Fruit fly (Drosophila melanogaster): ENCODE measurements around the gene Ca-alpha1T.

Gene Ca-alpha1T

DNA sequence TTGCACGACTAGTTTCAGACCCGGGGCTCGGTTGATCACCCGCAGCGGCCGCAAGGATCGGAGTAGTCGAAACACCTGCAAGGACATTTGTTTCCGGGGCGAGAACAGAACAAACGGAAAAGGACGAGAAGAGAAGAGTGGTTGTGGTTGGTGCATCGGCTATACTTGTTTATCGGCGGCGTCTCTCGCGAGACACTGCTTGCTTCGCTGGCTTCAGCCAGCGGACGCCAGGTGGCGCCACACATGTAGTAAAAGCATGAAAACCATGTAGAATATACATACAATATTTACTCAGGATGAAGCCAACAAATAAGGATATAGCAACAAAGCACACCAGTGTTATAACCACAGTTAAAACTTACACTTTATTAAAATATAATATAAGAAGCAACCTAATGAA lies 82.4 kb downstream of the Ca-alpha1T start (continued):
- TF ChIP-seq CrebB (tag; optimal IDR thresholded peaks at IDR 0.05) (no peak), nerfin-2 (GFP tag; IDR thresholded peaks at IDR 0.05; ENCODE audit: partially characterized antibody) (no peak), CG10431 (GFP tag; optimal IDR thresholded peaks at IDR 0.05) (no peak), chinmo (GFP tag; IDR thresholded peaks at IDR 0.05; ENCODE audit: partially characterized antibody) (no peak), ase (GFP tag; IDR thresholded peaks at IDR 0.05) (no peak), p53 (GFP tag; optimal IDR thresholded peaks at IDR 0.05) (no peak), CG4820 (GFP tag; optimal IDR thresholded peaks at IDR 0.05) (peak; percentile 34), nom (GFP tag; optimal IDR thresholded peaks at IDR 0.05) (no peak), CG31224 (GFP tag; IDR thresholded peaks at IDR 0.05) (no peak), nmo (GFP tag; optimal IDR thresholded peaks at IDR 0.05) (peak; percentile 39), corto (GFP tag; optimal IDR thresholded peaks at IDR 0.05) (no peak), CG1647 (GFP tag; optimal IDR thresholded peaks at IDR 0.05) (no peak), CG17912 (GFP tag; optimal IDR thresholded peaks at IDR 0.05) (no peak), CG14014 (GFP tag; IDR thresholded peaks at IDR 0.05) (0 out of 2 replicates have a peak, but pooled peaks have one; percentile 22), az2 (GFP tag; optimal IDR thresholded peaks at IDR 0.05) (peak; percentile 28), ERR (GFP tag; optimal IDR thresholded peaks at IDR 0.05) (no peak), ems (GFP tag; optimal IDR thresholded peaks at IDR 0.05) (no peak), Oaz (GFP tag; IDR thresholded peaks at IDR 0.05) (0 out of 2 replicates have a peak, but pooled peaks have one; percentile 37), CHES-1-like (GFP tag; optimal IDR thresholded peaks at IDR 0.05) (no peak), CG7786 (GFP tag; optimal IDR thresholded peaks at IDR 0.05) (no peak), CG13123 (GFP tag; optimal IDR thresholded peaks at IDR 0.05) (no peak), CG10565 (GFP tag; optimal IDR thresholded peaks at IDR 0.05) (no peak), CG8359 (GFP tag; optimal IDR thresholded peaks at IDR 0.05; ENCODE audit: borderline replicate concordance) (no peak), ato (GFP tag; IDR thresholded peaks at IDR 0.05; ENCODE audit: partially characterized antibody) (no peak), mld (GFP tag; IDR thresholded peaks at IDR 0.05; ENCODE audit: partially characterized antibody) (no peak), ranshi (GFP tag; IDR thresholded peaks at IDR 0.05) (peak; percentile 59), CG17568 (GFP tag; optimal IDR thresholded peaks at IDR 0.05) (no peak), Spps (tag; optimal IDR thresholded peaks at IDR 0.05) (no peak), CG31365 (tag; optimal IDR thresholded peaks at IDR 0.05) (peak; percentile 96), CG12219 (GFP tag; optimal IDR thresholded peaks at IDR 0.05) (no peak), zfh2 (GFP tag; optimal IDR thresholded peaks at IDR 0.05) (peak; percentile 1), btn (GFP tag; optimal IDR thresholded peaks at IDR 0.05) (peak; percentile 2), CG7839 (tag; optimal IDR thresholded peaks at IDR 0.05) (no peak), pan (optimal IDR thresholded peaks at IDR 0.05) (no peak), pan (GFP tag; optimal IDR thresholded peaks at IDR 0.05 in 1 of 2, IDR thresholded peaks at IDR 0.05 in 1 of 2) (peak in 1 of 2 experiments; percentile 58), Rfx (GFP tag; IDR thresholded peaks at IDR 0.05) (peak; percentile 86), Gsc (GFP tag; IDR thresholded peaks at IDR 0.05) (no peak), Dip2 (GFP tag; IDR thresholded peaks at IDR 0.05) (no peak), gsb (GFP tag; IDR thresholded peaks at IDR 0.05) (no peak), CG12744 (GFP tag; optimal IDR thresholded peaks at IDR 0.05) (no peak), tio (GFP tag; optimal IDR thresholded peaks at IDR 0.05) (no peak), Abd-B (GFP tag; optimal IDR thresholded peaks at IDR 0.05) (no peak), CG5180 (GFP tag; optimal IDR thresholded peaks at IDR 0.05) (no peak), Bteb2 (GFP tag; optimal IDR thresholded peaks at IDR 0.05) (no peak), MTF-1 (GFP tag; optimal IDR thresholded peaks at IDR 0.05; ENCODE audit: borderline replicate concordance) (peak; percentile 16), D (optimal IDR thresholded peaks at IDR 0.05) (no peak), D (GFP tag; optimal IDR thresholded peaks at IDR 0.05) (peak; percentile 20), Max (GFP tag; optimal IDR thresholded peaks at IDR 0.05) (no peak), slp2 (GFP tag; optimal IDR thresholded peaks at IDR 0.05) (no peak), sd (tag; optimal IDR thresholded peaks at IDR 0.05) (no peak), lab (GFP tag; optimal IDR thresholded peaks at IDR 0.05) (peak; percentile 40)

All from whole organism, embryonic.